Fruit fly (Drosophila melanogaster): ENCODE data around the gene stg1.
A peak's percentile ranks its signal among the peaks of the same experiment; 100 is the strongest.

Gene stg1

DNA sequence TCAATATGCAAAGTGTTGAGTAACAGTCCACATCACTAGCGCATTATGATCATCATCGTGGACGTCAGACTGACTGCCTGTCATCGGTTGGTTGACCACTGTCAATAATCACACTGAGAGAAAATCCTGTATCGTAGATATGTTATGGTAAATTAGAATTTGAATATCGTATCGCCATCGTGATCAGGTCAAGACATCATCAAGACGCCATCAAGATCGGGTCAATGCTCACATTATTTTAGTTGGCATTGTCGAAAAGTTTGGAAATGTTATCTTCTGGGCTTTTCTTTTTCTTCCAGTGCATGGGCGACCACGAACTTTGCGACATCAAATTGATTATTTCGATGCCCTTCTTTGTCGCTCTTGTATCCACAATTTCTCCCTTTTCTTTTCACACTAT is 34.7 kb upstream of the stg1 start (continued):
- peak; percentile 88 for TF ChIP-seq cyc (GFP tag; optimal IDR thresholded peaks at IDR 0.05)
- peak; percentile 71 for TF ChIP-seq CG1621 (tag; optimal IDR thresholded peaks at IDR 0.05)
- TF ChIP-seq CG7368 (GFP tag; optimal IDR thresholded peaks at IDR 0.05) = peak; percentile 77
- peak; percentile 79 for TF ChIP-seq Hr4 (GFP tag; optimal IDR thresholded peaks at IDR 0.05)
- TF ChIP-seq CG6792 (GFP tag; optimal IDR thresholded peaks at IDR 0.05) = peak; percentile 89
- TF ChIP-seq CG8319 (GFP tag; optimal IDR thresholded peaks at IDR 0.05) = peak; percentile 79
- peak; percentile 72 for TF ChIP-seq fd59A (GFP tag; optimal IDR thresholded peaks at IDR 0.05)
- TF ChIP-seq CG11902 (GFP tag; optimal IDR thresholded peaks at IDR 0.05) = peak; percentile 65
- TF ChIP-seq CG9139 (GFP tag; optimal IDR thresholded peaks at IDR 0.05) = peak; percentile 14
- peak; percentile 75 for TF ChIP-seq Ets21C (GFP tag; optimal IDR thresholded peaks at IDR 0.05)
- peak; percentile 8 for TF ChIP-seq fkh (GFP tag; optimal IDR thresholded peaks at IDR 0.05)
- peak; percentile 61 for TF ChIP-seq CG6854 (GFP tag; optimal IDR thresholded peaks at IDR 0.05)
- TF ChIP-seq CG6163 (GFP tag; IDR thresholded peaks at IDR 0.05) = peak; percentile 88
- TF ChIP-seq CG6276 (GFP tag; optimal IDR thresholded peaks at IDR 0.05) = peak; percentile 77
- TF ChIP-seq CG10669 (GFP tag; optimal IDR thresholded peaks at IDR 0.05) = peak; percentile 73
- peak; percentile 89 for TF ChIP-seq CG31627 (GFP tag; optimal IDR thresholded peaks at IDR 0.05)
- TF ChIP-seq Sox14 (GFP tag; optimal IDR thresholded peaks at IDR 0.05) = peak; percentile 91
- peak; percentile 80 for TF ChIP-seq net (GFP tag; optimal IDR thresholded peaks at IDR 0.05)
- TF ChIP-seq ss (GFP tag; optimal IDR thresholded peaks at IDR 0.05) = peak; percentile 60 to 63
- peak; percentile 56 for TF ChIP-seq spab (GFP tag; optimal IDR thresholded peaks at IDR 0.05)
- peak; percentile 59 for TF ChIP-seq Blimp-1 (GFP tag; optimal IDR thresholded peaks at IDR 0.05)
- peak; percentile 97 for TF ChIP-seq Eip78C (GFP tag)
- TF ChIP-seq Ets96B (tag; optimal IDR thresholded peaks at IDR 0.05) = peak; percentile 65
- peak; percentile 66 for TF ChIP-seq dsx (GFP tag; optimal IDR thresholded peaks at IDR 0.05; ENCODE audit: poor library complexity, severe bottlenecking)
- peak; percentile 71 for TF ChIP-seq CG6808 (GFP tag; optimal IDR thresholded peaks at IDR 0.05)
- TF ChIP-seq CG16779 (tag; optimal IDR thresholded peaks at IDR 0.05) = peak; percentile 65
- TF ChIP-seq svp (GFP tag) = peak; percentile 96
- peak; percentile 84 for TF ChIP-seq CG3919 (GFP tag; optimal IDR thresholded peaks at IDR 0.05)
- peak; percentile 80 for TF ChIP-seq CG10631 (GFP tag; optimal IDR thresholded peaks at IDR 0.05)

DNA sequence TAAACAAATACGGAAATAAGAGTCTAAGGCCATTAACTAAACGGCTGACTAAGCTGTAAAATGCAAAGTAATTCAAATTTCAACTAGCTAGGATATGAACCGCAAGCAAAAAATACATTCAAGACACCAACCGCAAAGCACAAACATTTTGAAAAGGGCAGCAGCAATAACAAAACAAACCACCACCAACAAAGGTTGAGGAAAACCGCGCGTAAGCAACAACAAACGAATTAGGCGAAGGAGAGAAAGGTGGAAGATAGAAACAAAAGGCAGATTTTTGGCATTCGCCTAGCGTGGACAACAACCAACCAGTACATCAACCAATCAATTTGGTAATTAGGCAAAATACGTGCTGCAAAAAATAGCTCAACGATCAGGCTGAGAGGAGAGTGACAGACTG is 33.1 kb upstream of the stg1 start:
- TF ChIP-seq svp (GFP tag) (peak; percentile 23), CG6163 (GFP tag; IDR thresholded peaks at IDR 0.05) (no peak)

DNA sequence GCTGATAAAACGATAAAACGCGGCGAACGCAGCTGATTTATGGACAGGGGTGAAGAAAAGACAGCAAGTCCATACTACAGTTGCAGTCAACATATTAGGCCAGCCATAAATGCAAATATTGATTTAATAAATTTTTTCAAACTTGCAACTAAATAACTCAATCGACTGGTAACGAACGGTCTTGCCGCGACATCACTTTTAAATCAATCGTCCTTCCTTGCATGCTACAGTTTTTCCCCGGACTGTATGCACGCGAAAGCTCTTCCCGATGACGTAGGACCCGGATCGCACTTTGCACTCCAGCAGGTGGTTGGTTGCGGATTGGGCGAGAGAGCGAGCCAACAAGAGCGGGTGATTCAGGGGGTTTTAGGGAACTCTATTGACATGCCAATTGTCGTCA is 28.7 kb upstream of the stg1 start:
- TF ChIP-seq fd85E (GFP tag; optimal IDR thresholded peaks at IDR 0.05) (peak; percentile 80), CG16779 (tag; optimal IDR thresholded peaks at IDR 0.05) (peak; percentile 85), Eip93F (GFP tag; optimal IDR thresholded peaks at IDR 0.05) (peak; percentile 86), CG11294 (GFP tag; IDR thresholded peaks at IDR 0.05) (peak; percentile 83), fkh (GFP tag; optimal IDR thresholded peaks at IDR 0.05) (peak; percentile 11), Smox (GFP tag; optimal IDR thresholded peaks at IDR 0.05) (peak; percentile 96), CG9139 (GFP tag; optimal IDR thresholded peaks at IDR 0.05) (peak; percentile 81), Gug (GFP tag; IDR thresholded peaks at IDR 0.05) (peak; percentile 78), Sox102F (GFP tag; optimal IDR thresholded peaks at IDR 0.05) (peak; percentile 96), Lpt (GFP tag; optimal IDR thresholded peaks at IDR 0.05) (peak; percentile 83), esn (GFP tag; optimal IDR thresholded peaks at IDR 0.05) (peak; percentile 97), eg (GFP tag; IDR thresholded peaks at IDR 0.05) (peak; percentile 93), Sox14 (GFP tag; optimal IDR thresholded peaks at IDR 0.05) (peak; percentile 93), lz (GFP tag; optimal IDR thresholded peaks at IDR 0.05) (peak; percentile 96), CG10631 (GFP tag; optimal IDR thresholded peaks at IDR 0.05) (peak; percentile 82), Ets21C (GFP tag; optimal IDR thresholded peaks at IDR 0.05) (peak; percentile 96), CG8319 (GFP tag; optimal IDR thresholded peaks at IDR 0.05) (peak; percentile 88), Hr4 (GFP tag; optimal IDR thresholded peaks at IDR 0.05) (peak; percentile 90), CG11902 (GFP tag; optimal IDR thresholded peaks at IDR 0.05) (peak; percentile 92), CG7368 (GFP tag; optimal IDR thresholded peaks at IDR 0.05) (peak; percentile 89), ss (GFP tag; optimal IDR thresholded peaks at IDR 0.05) (peak; percentile 72 to 79), Blimp-1 (GFP tag; optimal IDR thresholded peaks at IDR 0.05) (peak; percentile 82), CG3919 (GFP tag; optimal IDR thresholded peaks at IDR 0.05) (peak; percentile 92), CG6808 (GFP tag; optimal IDR thresholded peaks at IDR 0.05) (peak; percentile 80), vri (GFP tag; optimal IDR thresholded peaks at IDR 0.05) (peak; percentile 95), CG15336 (GFP tag; IDR thresholded peaks at IDR 0.05) (peak; percentile 91), Met (GFP tag; optimal IDR thresholded peaks at IDR 0.05) (peak; percentile 96), CG6854 (GFP tag; optimal IDR thresholded peaks at IDR 0.05) (peak; percentile 95), acj6 (GFP tag; optimal IDR thresholded peaks at IDR 0.05) (peak; percentile 93), net (GFP tag; optimal IDR thresholded peaks at IDR 0.05) (peak; percentile 91), CG6163 (GFP tag; IDR thresholded peaks at IDR 0.05) (peak; percentile 95), cyc (GFP tag; optimal IDR thresholded peaks at IDR 0.05) (peak; percentile 97), CG10669 (GFP tag; optimal IDR thresholded peaks at IDR 0.05) (peak; percentile 85), CG8119 (GFP tag; IDR thresholded peaks at IDR 0.05) (peak; percentile 90), fd59A (GFP tag; optimal IDR thresholded peaks at IDR 0.05) (peak; percentile 70)

All from whole organism, prepupa.